Worm (Caenorhabditis elegans) whole organism, late embryonic: ENCODE results near the gene arl-3.
A peak's percentile ranks its signal among the peaks of the same experiment; 100 is the strongest.

Experiments
- C08G9.2 ChIP-seq: sonication (generic microtip); optimal IDR thresholded peaks from 2 replicates; lab custom pipeline; 2016; ENCODE audit warnings: mild to moderate bottlenecking, missing genetic modification characterization, moderate library complexity, missing compliant biosample characterization
- C38D4.7 ChIP-seq: fragments of 200-800 bp; sonication (Bioruptor generic); optimal IDR thresholded peaks from 2 replicates; lab custom pipeline; 2018; ENCODE audit warnings: mild to moderate bottlenecking, missing genetic modification characterization, moderate library complexity, missing compliant biosample characterization
- K02D7.2 ChIP-seq: sonication (generic microtip); optimal IDR thresholded peaks from 2 replicates; lab custom pipeline; 2017; ENCODE audit warnings: mild to moderate bottlenecking, missing genetic modification characterization, missing compliant biosample characterization
- Y22D7AL.16 ChIP-seq: sonication (generic microtip); optimal IDR thresholded peaks from 2 replicates; lab custom pipeline; 2016; ENCODE audit warnings: missing genetic modification characterization, missing compliant biosample characterization
- ahr-1 ChIP-seq: sonication (generic microtip); optimal IDR thresholded peaks from 2 replicates; lab custom pipeline; 2016; ENCODE audit warnings: missing genetic modification characterization, missing compliant biosample characterization
- ceh-14 ChIP-seq: sonication (generic microtip); optimal IDR thresholded peaks from 2 replicates; lab custom pipeline; 2016; ENCODE audit warnings: missing genotype, missing genetic modification characterization, missing compliant biosample characterization
- ceh-18 ChIP-seq: sonication (generic microtip); optimal IDR thresholded peaks from 2 replicates; lab custom pipeline; 2016; ENCODE audit warnings: missing genetic modification characterization, missing compliant biosample characterization
- ceh-19 ChIP-seq: fragments of 200-800 bp; sonication (Bioruptor generic); optimal IDR thresholded peaks from 2 replicates; lab custom pipeline; 2018; ENCODE audit warnings: mild to moderate bottlenecking, missing genetic modification characterization, missing compliant biosample characterization
- ceh-30 ChIP-seq: fragments of 150-350 bp; optimal IDR thresholded peaks from 2 replicates; lab custom pipeline; 2014; ENCODE audit warnings: missing biosample characterization, missing genetic modification characterization
- ceh-31 ChIP-seq: sonication (generic microtip); optimal IDR thresholded peaks from 2 replicates; lab custom pipeline; 2016; ENCODE audit warnings: missing genetic modification characterization, missing compliant biosample characterization
- ceh-34 ChIP-seq: sonication (generic microtip); optimal IDR thresholded peaks from 2 replicates; lab custom pipeline; 2016; ENCODE audit warnings: mild to moderate bottlenecking, missing genetic modification characterization, missing compliant biosample characterization
- ceh-45 ChIP-seq: fragments of 200-800 bp; sonication (Bioruptor generic); IDR thresholded peaks from 2 replicates; pipeline ENCODE4 v1.3.6; 2022; ENCODE audit warnings: missing genetic modification reagents, missing genetic modification characterization, missing compliant biosample characterization
- ceh-6 ChIP-seq: fragments of 200-800 bp; sonication (Bioruptor generic); optimal IDR thresholded peaks from 2 replicates; lab custom pipeline; 2018; ENCODE audit warnings: mild to moderate bottlenecking, missing genetic modification characterization, missing compliant biosample characterization
- ceh-9 ChIP-seq: sonication (generic microtip); optimal IDR thresholded peaks from 2 replicates; lab custom pipeline; 2016; ENCODE audit warnings: mild to moderate bottlenecking, missing genetic modification characterization, inconsistent platforms, missing compliant biosample characterization
- che-1 ChIP-seq: sonication (generic microtip); optimal IDR thresholded peaks from 2 replicates; lab custom pipeline; 2016; ENCODE audit warnings: mild to moderate bottlenecking, missing genetic modification characterization, missing compliant biosample characterization
- dmd-4 ChIP-seq: sonication (generic microtip); optimal IDR thresholded peaks from 2 replicates; lab custom pipeline; 2016; ENCODE audit warnings: borderline replicate concordance, missing genetic modification characterization, missing compliant biosample characterization
- dve-1 ChIP-seq: sonication (generic microtip); optimal IDR thresholded peaks from 2 replicates; lab custom pipeline; 2017; ENCODE audit warnings: antibody characterized with exemption, mild to moderate bottlenecking, missing genetic modification characterization, missing compliant biosample characterization
- elt-2 ChIP-seq: sonication (generic microtip); optimal IDR thresholded peaks from 2 replicates; lab custom pipeline; 2016; ENCODE audit warnings: missing genetic modification reagents, missing genetic modification characterization, missing compliant biosample characterization
- ets-4 ChIP-seq: sonication (generic microtip); optimal IDR thresholded peaks from 2 replicates; lab custom pipeline; 2016; ENCODE audit warnings: missing genetic modification characterization, missing compliant biosample characterization
- fkh-10 ChIP-seq: fragments of 150-350 bp; optimal IDR thresholded peaks from 2 replicates; lab custom pipeline; 2014; ENCODE audit warnings: missing biosample characterization, missing genetic modification reagents, missing genetic modification characterization
- hlh-13 ChIP-seq: fragments of 200-800 bp; sonication (Bioruptor generic); optimal IDR thresholded peaks from 2 replicates; lab custom pipeline; 2018; ENCODE audit warnings: mild to moderate bottlenecking, missing genetic modification characterization, missing compliant biosample characterization
- hlh-8 ChIP-seq: sonication (generic microtip); optimal IDR thresholded peaks from 2 replicates; lab custom pipeline; 2016; ENCODE audit warnings: missing genotype, missing genetic modification characterization, missing compliant biosample characterization
- lin-11 ChIP-seq: fragments of 200-800 bp; sonication (Bioruptor generic); optimal IDR thresholded peaks from 2 replicates; lab custom pipeline; 2018; ENCODE audit warnings: mild to moderate bottlenecking, missing genetic modification characterization, missing compliant biosample characterization
- nfya-1 ChIP-seq: sonication (generic microtip); optimal IDR thresholded peaks from 2 replicates; lab custom pipeline; 2017; ENCODE audit warnings: missing genetic modification characterization, mild to moderate bottlenecking, missing compliant biosample characterization, antibody characterized with exemption, moderate library complexity
- nhr-11 ChIP-seq: fragments of 150-350 bp; optimal IDR thresholded peaks from 2 replicates; lab custom pipeline; 2014; ENCODE audit warnings: missing biosample characterization, missing genetic modification characterization
- nhr-232 ChIP-seq: sonication (generic microtip); optimal IDR thresholded peaks from 2 replicates; lab custom pipeline; 2016; ENCODE audit warnings: missing genetic modification characterization, missing compliant biosample characterization
- npax-4 ChIP-seq: sonication (generic microtip); optimal IDR thresholded peaks from 2 replicates; lab custom pipeline; 2016; ENCODE audit warnings: missing genetic modification characterization, missing compliant biosample characterization
- odd-2 ChIP-seq: sonication (generic microtip); optimal IDR thresholded peaks from 2 replicates; lab custom pipeline; 2017; ENCODE audit warnings: antibody characterized with exemption, mild to moderate bottlenecking, missing genetic modification characterization, missing compliant biosample characterization
- pqm-1 ChIP-seq: sonication (generic microtip); optimal IDR thresholded peaks from 2 replicates; lab custom pipeline; 2016; ENCODE audit warnings: missing genetic modification characterization, missing compliant biosample characterization
- sdc-2 ChIP-seq: sonication (generic microtip); optimal IDR thresholded peaks from 2 replicates; lab custom pipeline; 2016; ENCODE audit warnings: missing genotype, missing genetic modification characterization, missing compliant biosample characterization
- sox-2 ChIP-seq: fragments of 200-800 bp; sonication (Bioruptor generic); IDR thresholded peaks from 2 replicates; pipeline ENCODE4 v1.3.6; 2022; ENCODE audit warnings: missing genetic modification reagents, missing genetic modification characterization, missing compliant biosample characterization
- tbx-2 ChIP-seq: sonication (generic microtip); optimal IDR thresholded peaks from 2 replicates; lab custom pipeline; 2016; ENCODE audit warnings: missing genetic modification characterization, missing compliant biosample characterization
- unc-3 ChIP-seq, 2 experiments: fragments of 200-800 bp in 1 of 2; sonication (Bioruptor generic) in 1 of 2; sonication (generic microtip) in 1 of 2; conservative IDR thresholded peaks in 1 of 2; optimal IDR thresholded peaks in 1 of 2; 2 replicates each; pipeline versions ENCODE4 v1.3.6 to Lab custom; 2016 to 2022; ENCODE audit warnings: missing compliant biosample characterization in 2 of 2, missing genetic modification characterization in 2 of 2, missing genetic modification reagents in 1 of 2
- unc-42 ChIP-seq: sonication (generic microtip); optimal IDR thresholded peaks from 2 replicates; lab custom pipeline; 2016; ENCODE audit warnings: missing genotype, missing genetic modification characterization, missing compliant biosample characterization
- unc-55 ChIP-seq: sonication (generic microtip); optimal IDR thresholded peaks from 2 replicates; lab custom pipeline; 2017; ENCODE audit warnings: missing biosample characterization, missing genetic modification reagents, missing genetic modification characterization

The arl-3 gene

ce11 chrII:14635895-14636294 lies 29.6 kb downstream of the arl-3 start:
- 0 out of 2 replicates have a peak, but pooled peaks have one; percentile 21 for TF ChIP-seq ceh-45 (GFP tag; lab: Robert Waterston, UW)

DNA sequence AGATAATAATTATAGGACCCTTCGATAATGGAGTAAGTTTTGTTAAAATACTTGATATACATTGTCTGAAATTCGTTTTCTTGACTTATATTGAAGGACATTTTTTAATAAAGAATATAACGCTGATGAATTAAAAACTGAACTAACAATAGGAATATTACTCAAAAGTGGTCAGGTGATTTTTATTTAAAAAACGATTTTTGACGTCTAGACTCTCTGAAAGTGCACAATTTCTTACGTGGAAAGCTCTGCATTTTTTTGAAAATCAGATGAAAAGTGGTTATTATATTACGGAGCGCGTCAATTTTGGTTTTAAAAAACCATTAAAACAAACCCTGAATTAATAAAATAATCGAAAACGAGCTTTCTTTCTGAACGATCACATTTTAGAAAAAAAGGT lies 30.5 kb downstream of the arl-3 start, which contains the start of gene sre-13:
sre-13 (minus strand) TSS at position 101 of the 400 bp plus-strand sequence.
- TF ChIP-seq ahr-1 (tag; lab: Kevin White, UChicago) (no peak), C08G9.2 (tag; lab: Kevin White, UChicago) (no peak), ceh-19 (GFP tag; lab: Kevin White, UChicago) (no peak), sdc-2 (tag; lab: Kevin White, UChicago) (no peak), unc-55 (no peak), C38D4.7 (GFP tag; lab: Kevin White, UChicago) (no peak), ceh-14 (tag; lab: Kevin White, UChicago) (no peak), npax-4 (tag; lab: Kevin White, UChicago) (no peak)
- TF ChIP-seq, all 69 proteins: peak for 0

DNA sequence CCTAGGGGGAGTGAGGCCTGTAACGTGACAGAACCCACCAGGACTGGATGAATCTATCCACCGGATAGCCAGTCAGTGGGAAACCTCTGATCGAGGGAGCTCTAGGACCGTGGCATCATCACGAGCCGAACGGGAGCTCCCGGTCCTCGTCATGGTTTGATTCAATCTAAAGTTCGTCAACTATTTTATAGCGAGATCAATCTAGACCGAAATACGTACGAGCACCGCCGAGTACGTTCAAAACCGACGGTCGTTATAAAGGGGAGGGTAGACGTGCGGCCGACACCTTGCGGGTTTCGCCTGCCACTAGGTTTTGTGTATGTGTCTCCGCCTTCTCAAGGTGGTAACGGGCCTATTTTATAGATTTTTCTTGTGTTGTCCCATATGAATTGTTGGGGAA lies 35.1 kb downstream of the arl-3 start:
- TF ChIP-seq elt-2 (tag; lab: Kevin White, UChicago) = peak; percentile 19

DNA sequence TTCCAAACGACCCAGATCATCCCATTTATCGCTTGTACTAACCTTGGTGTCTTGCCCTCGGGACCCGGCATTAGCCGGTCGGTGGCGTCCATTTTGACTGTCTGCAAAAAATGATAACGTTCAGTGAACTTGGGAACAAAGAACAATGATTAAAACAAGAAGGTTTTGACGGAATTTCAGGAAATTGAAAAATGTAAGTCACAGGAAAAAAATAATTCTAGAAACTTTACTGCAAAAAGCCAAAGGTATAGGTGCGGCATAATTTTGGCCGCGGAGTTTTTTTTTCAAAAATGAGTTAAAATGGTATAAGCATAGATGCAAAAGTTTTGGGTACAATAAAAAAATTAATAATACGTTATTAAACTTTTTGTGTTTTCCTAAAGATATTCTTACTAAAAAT lies 37.7 kb downstream of the arl-3 start, which contains the start of gene atgp-2:
atgp-2 (minus strand) TSS at position 101 of the 400 bp plus-strand sequence.
- no peak for TF ChIP-seq sox-2 (GFP tag; lab: Robert Waterston, UW)
- TF ChIP-seq unc-55 = no peak
- no peak for TF ChIP-seq npax-4 (tag; lab: Kevin White, UChicago)

DNA sequence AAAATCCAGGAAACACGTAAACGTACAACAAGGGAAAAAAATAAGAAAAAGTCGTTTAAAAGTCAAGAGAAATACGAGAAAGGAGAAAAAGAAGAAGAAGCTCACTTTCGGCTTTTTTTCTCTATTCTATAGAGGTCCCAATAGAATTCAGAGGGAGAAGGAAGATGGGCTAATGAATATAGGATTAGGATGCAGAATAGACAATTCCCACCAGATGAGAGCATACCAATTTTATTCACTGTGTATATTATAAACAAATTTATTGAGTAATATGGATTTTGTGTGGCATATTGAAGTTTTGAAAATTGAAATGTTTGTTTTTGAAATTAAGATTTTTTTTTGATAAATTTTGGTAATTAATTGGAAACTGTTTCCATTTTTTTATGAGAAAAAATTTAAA lies 38.2 kb downstream of the arl-3 start:
- TF ChIP-seq lin-11 (tag; lab: Kevin White, UChicago) = no peak
- peak; percentile 59 for TF ChIP-seq unc-42 (tag; lab: Kevin White, UChicago)

DNA sequence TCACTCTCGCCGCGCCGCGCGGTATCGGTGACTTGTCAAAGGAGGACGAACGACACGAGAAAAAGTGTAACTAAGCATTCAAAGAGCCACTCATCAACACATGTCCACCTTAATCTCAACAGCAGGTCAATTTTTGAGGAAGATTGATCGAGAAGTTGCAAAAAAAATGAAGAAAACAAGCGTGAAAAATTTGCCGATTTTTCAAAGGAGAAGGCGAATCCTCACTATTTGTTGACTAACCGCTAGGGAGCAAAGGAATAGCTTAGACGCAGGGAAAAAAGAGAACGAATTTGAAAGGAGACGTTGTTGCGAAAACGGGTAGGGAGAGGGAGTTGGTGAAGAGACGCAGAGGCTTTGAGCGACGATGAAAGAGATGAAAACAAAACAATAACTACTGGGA lies 39.0 kb downstream of the arl-3 start:
- no peak for TF ChIP-seq hlh-13 (GFP tag; lab: Kevin White, UChicago)
- TF ChIP-seq unc-55 = peak; percentile 88
- TF ChIP-seq ceh-31 (tag; lab: Kevin White, UChicago) = peak; percentile 35
- TF ChIP-seq ceh-18 (tag; lab: Kevin White, UChicago) = peak; percentile 64
- peak; percentile 17 for TF ChIP-seq dve-1 (tag; lab: Kevin White, UChicago)
- no peak for TF ChIP-seq fkh-10
- peak; percentile 12 for TF ChIP-seq tbx-2 (tag; lab: Kevin White, UChicago)
- peak; percentile 65 for TF ChIP-seq ceh-34 (tag; lab: Kevin White, UChicago)
- TF ChIP-seq nfya-1 = peak; percentile 30

DNA sequence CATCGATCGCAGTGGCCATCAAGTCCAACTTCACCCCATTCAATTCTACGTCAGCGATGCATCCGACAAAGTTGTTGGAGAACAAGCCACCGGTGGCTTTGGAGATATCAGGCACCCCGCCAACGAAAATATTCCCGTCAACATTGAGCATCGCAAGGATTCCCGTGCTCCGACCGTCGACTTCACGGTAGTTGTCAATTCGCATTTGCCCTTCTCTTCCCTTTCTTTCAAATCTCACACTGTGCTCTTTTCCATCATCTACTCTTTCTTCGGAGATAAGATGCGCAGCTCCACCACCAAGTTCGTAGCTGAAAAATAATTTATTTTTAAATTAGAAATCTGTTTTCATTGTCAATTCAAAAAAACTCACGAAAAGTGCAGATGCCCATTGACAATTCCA lies 41.3 kb downstream of the arl-3 start:
- TF ChIP-seq Y22D7AL.16 (tag; lab: Kevin White, UChicago) = no peak
- TF ChIP-seq nhr-232 (tag; lab: Kevin White, UChicago) = no peak
- TF ChIP-seq ceh-6 (GFP tag; lab: Kevin White, UChicago) = no peak
- TF ChIP-seq che-1 (tag; lab: Kevin White, UChicago) = no peak
- no peak for TF ChIP-seq ets-4
- no peak for TF ChIP-seq odd-2 (tag; lab: Kevin White, UChicago)
- no peak for TF ChIP-seq hlh-8 (tag; lab: Kevin White, UChicago)
- TF ChIP-seq ceh-30 (tag; lab: Kevin White, UChicago) = no peak
- TF ChIP-seq K02D7.2 (tag; lab: Kevin White, UChicago) = no peak
- TF ChIP-seq nhr-11 = no peak
- no peak for TF ChIP-seq ceh-9 (tag; lab: Kevin White, UChicago)
- no peak for TF ChIP-seq pqm-1 (tag; lab: Kevin White, UChicago)
- TF ChIP-seq ceh-45 (GFP tag; lab: Robert Waterston, UW) = no peak
- TF ChIP-seq unc-3 (GFP tag; conservative IDR thresholded peaks at IDR 0.05; lab: Robert Waterston, UW) = no peak
- TF ChIP-seq unc-3 (tag; optimal IDR thresholded peaks at IDR 0.05; lab: Kevin White, UChicago) = no peak
- no peak for TF ChIP-seq dmd-4 (tag; lab: Kevin White, UChicago)
- no peak for TF ChIP-seq unc-55
